Fruit fly (Drosophila melanogaster) whole organism, embryonic: ENCODE results near the gene CG10298.

Experiments used
- Atf-2 ChIP-seq: fragments of 200-800 bp; sonication (Bioruptor generic); optimal IDR thresholded peaks from 2 replicates; lab custom pipeline; 2016; ENCODE audit warnings: missing biosample characterization, missing genetic modification characterization
- Atf6 ChIP-seq: fragments of 200-800 bp; sonication (Bioruptor generic); IDR thresholded peaks from 2 replicates; pipeline ENCODE4 v1.3.6; 2022; ENCODE audit warnings: missing biosample characterization, missing genetic modification characterization
- CG10366 ChIP-seq: fragments of 200-800 bp; sonication (Bioruptor generic); IDR thresholded peaks from 2 replicates; pipeline ENCODE4 v1.3.6; 2022; ENCODE audit warnings: missing biosample characterization, missing genetic modification characterization
- CG10959 ChIP-seq: fragments of 200-800 bp; sonication (Bioruptor generic); IDR thresholded peaks from 2 replicates; pipeline ENCODE4 v1.3.6; 2022; ENCODE audit warnings: missing biosample characterization, missing genetic modification characterization
- CG11247 ChIP-seq: fragments of 200-800 bp; sonication (Bioruptor generic); IDR thresholded peaks from 2 replicates; pipeline ENCODE4 v1.3.6; 2022; ENCODE audit warnings: missing biosample characterization, missing genetic modification characterization
- CG11695 ChIP-seq: fragments of 200-800 bp; sonication (Bioruptor generic); IDR thresholded peaks from 3 replicates; pipeline ENCODE4 v1.3.6; 2022; ENCODE audit warnings: missing biosample characterization, missing genetic modification characterization
- CG12219 ChIP-seq: fragments of 200-800 bp; sonication (Bioruptor generic); optimal IDR thresholded peaks from 3 replicates; lab custom pipeline; 2018; ENCODE audit warnings: missing biosample characterization, mild to moderate bottlenecking, missing genetic modification characterization
- CG12744 ChIP-seq: fragments of 200-800 bp; sonication (Bioruptor generic); optimal IDR thresholded peaks from 2 replicates; lab custom pipeline; 2016; ENCODE audit warnings: missing biosample characterization, missing genetic modification characterization
- CG15479 ChIP-seq: fragments of 200-800 bp; sonication (Bioruptor generic); optimal IDR thresholded peaks from 3 replicates; lab custom pipeline; 2019; ENCODE audit warnings: missing biosample characterization, mild to moderate bottlenecking, missing genetic modification characterization, moderate library complexity
- CG15601 ChIP-seq: fragments of 200-800 bp; sonication (Bioruptor generic); optimal IDR thresholded peaks from 3 replicates; lab custom pipeline; 2019; ENCODE audit warnings: missing biosample characterization, mild to moderate bottlenecking, missing genetic modification characterization, moderate library complexity
- CG15696 ChIP-seq: fragments of 200-800 bp; sonication (Bioruptor generic); optimal IDR thresholded peaks from 2 replicates; lab custom pipeline; 2019; ENCODE audit warnings: missing biosample characterization, mild to moderate bottlenecking, missing genetic modification characterization, moderate library complexity
- CG1602 ChIP-seq: fragments of 200-800 bp; sonication (Bioruptor generic); optimal IDR thresholded peaks from 3 replicates; lab custom pipeline; 2016; ENCODE audit warnings: missing biosample characterization, missing genetic modification characterization
- CG17328 ChIP-seq: fragments of 200-800 bp; sonication (Bioruptor generic); IDR thresholded peaks from 2 replicates; pipeline ENCODE4 v1.3.6; 2022; ENCODE audit warnings: missing biosample characterization, missing genetic modification characterization
- CG17912 ChIP-seq: fragments of 200-800 bp; sonication (Bioruptor generic); optimal IDR thresholded peaks from 2 replicates; lab custom pipeline; 2018; ENCODE audit warnings: missing biosample characterization, mild to moderate bottlenecking, missing genetic modification characterization
- CG1832 ChIP-seq: fragments of 200-800 bp; sonication (Bioruptor generic); optimal IDR thresholded peaks from 2 replicates; lab custom pipeline; 2017; ENCODE audit warnings: missing biosample characterization, mild to moderate bottlenecking, missing genetic modification characterization, inconsistent platforms
- CG18619 ChIP-seq: fragments of 200-800 bp; sonication (Bioruptor generic); optimal IDR thresholded peaks from 3 replicates; lab custom pipeline; 2017; ENCODE audit warnings: missing biosample characterization, mild to moderate bottlenecking, missing genetic modification characterization
- CG30403 ChIP-seq: fragments of 200-800 bp; sonication (Bioruptor generic); optimal IDR thresholded peaks from 3 replicates; lab custom pipeline; 2016; ENCODE audit warnings: missing biosample characterization, missing genetic modification characterization
- CG4854 ChIP-seq: fragments of 200-800 bp; sonication (Bioruptor generic); optimal IDR thresholded peaks from 2 replicates; lab custom pipeline; 2016; ENCODE audit warnings: missing biosample characterization, missing genetic modification characterization, inconsistent platforms
- CG6654 ChIP-seq: fragments of 200-800 bp; sonication (Bioruptor generic); optimal IDR thresholded peaks from 2 replicates; lab custom pipeline; 2017; ENCODE audit warnings: missing biosample characterization, mild to moderate bottlenecking, missing genetic modification characterization
- D ChIP-seq, 2 experiments: fragments of 200-800 bp in 1 of 2; fragments of >200 bp in 1 of 2; sonication (Bioruptor generic) in 1 of 2; optimal IDR thresholded peaks; 2 replicates in 1 of 2; 3 replicates in 1 of 2; lab custom pipeline; 2017; ENCODE audit warnings: mild to moderate bottlenecking in 1 of 2, missing biosample characterization in 1 of 2, missing genetic modification characterization in 1 of 2, missing genetic modification reagents in 1 of 2
- Dref ChIP-seq: fragments of 200-800 bp; sonication (Bioruptor generic); IDR thresholded peaks from 2 replicates; pipeline ENCODE4 v1.3.6; 2022; ENCODE audit warnings: missing biosample characterization, missing genetic modification characterization
- Eip74EF ChIP-seq, 2 experiments: fragments of 200-800 bp in 1 of 2; fragments of >200 bp in 1 of 2; sonication (Bioruptor generic) in 1 of 2; optimal IDR thresholded peaks; 2 replicates each; lab custom pipeline; 2017 to 2019; ENCODE audit warnings: missing biosample characterization in 2 of 2, missing genetic modification characterization in 2 of 2, mild to moderate bottlenecking in 1 of 2, moderate library complexity in 1 of 2
- H15 ChIP-seq: fragments of 200-800 bp; sonication (Bioruptor generic); IDR thresholded peaks from 3 replicates; pipeline ENCODE4 v1.3.6; 2022; ENCODE audit warnings: missing biosample characterization, missing genetic modification characterization
- HLH4C ChIP-seq: fragments of 200-800 bp; sonication (Bioruptor generic); IDR thresholded peaks from 3 replicates; pipeline ENCODE4 v1.3.6; 2022; ENCODE audit warnings: missing biosample characterization, missing genetic modification characterization; ENCODE audit not compliant: partially characterized antibody
- Lim3 ChIP-seq: fragments of 200-800 bp; sonication (Bioruptor generic); IDR thresholded peaks from 2 replicates; pipeline ENCODE4 v1.3.6; 2022; ENCODE audit warnings: missing biosample characterization, missing genetic modification characterization
- Myb ChIP-seq: fragments of 200-800 bp; sonication (Bioruptor generic); optimal IDR thresholded peaks from 2 replicates; lab custom pipeline; 2016; ENCODE audit warnings: missing biosample characterization, missing genetic modification characterization
- Sry-β ChIP-seq: fragments of 200-800 bp; sonication (Bioruptor generic); optimal IDR thresholded peaks from 2 replicates; lab custom pipeline; 2018; ENCODE audit warnings: missing biosample characterization, mild to moderate bottlenecking, missing genetic modification characterization, moderate library complexity
- Sry-δ ChIP-seq: fragments of 200-800 bp; sonication (Bioruptor generic); optimal IDR thresholded peaks from 2 replicates; lab custom pipeline; 2016; ENCODE audit warnings: missing biosample characterization, missing genetic modification characterization
- Vsx1 ChIP-seq: fragments of 200-800 bp; sonication (Bioruptor generic); optimal IDR thresholded peaks from 2 replicates; lab custom pipeline; 2017; ENCODE audit warnings: missing biosample characterization, mild to moderate bottlenecking, missing genetic modification characterization, missing genetic modification reagents
- abd-A ChIP-seq: fragments of 200-800 bp; sonication (Bioruptor generic); optimal IDR thresholded peaks from 3 replicates; lab custom pipeline; 2019; ENCODE audit warnings: missing biosample characterization, mild to moderate bottlenecking, missing genetic modification characterization, moderate library complexity
- dan ChIP-seq: fragments of 200-800 bp; sonication (Bioruptor generic); IDR thresholded peaks from 2 replicates; pipeline ENCODE4 v1.3.6; 2022; ENCODE audit warnings: missing biosample characterization, missing genetic modification characterization
- danr ChIP-seq: fragments of 200-800 bp; sonication (Bioruptor generic); IDR thresholded peaks from 2 replicates; pipeline ENCODE4 v1.3.6; 2022; ENCODE audit warnings: missing biosample characterization, missing genetic modification characterization
- dm ChIP-seq: fragments of 200-800 bp; sonication (Bioruptor generic); optimal IDR thresholded peaks from 3 replicates; lab custom pipeline; 2016; ENCODE audit warnings: missing biosample characterization, missing genetic modification characterization
- fd64A ChIP-seq: fragments of 200-800 bp; sonication (Bioruptor generic); optimal IDR thresholded peaks from 3 replicates; lab custom pipeline; 2018; ENCODE audit warnings: missing biosample characterization, mild to moderate bottlenecking, missing genetic modification characterization
- fru ChIP-seq: fragments of >200 bp; optimal IDR thresholded peaks from 2 replicates; lab custom pipeline; 2017
- inv ChIP-seq: fragments of 200-800 bp; sonication (Bioruptor generic); IDR thresholded peaks from 2 replicates; pipeline ENCODE4 v1.3.6; 2022; ENCODE audit warnings: missing biosample characterization, missing genetic modification characterization; ENCODE audit not compliant: partially characterized antibody
- jigr1 ChIP-seq: fragments of 200-800 bp; sonication (Bioruptor generic); IDR thresholded peaks from 3 replicates; pipeline ENCODE4 v1.3.6; 2022; ENCODE audit warnings: missing biosample characterization, missing genetic modification characterization
- ken ChIP-seq: fragments of 200-800 bp; sonication (Bioruptor generic); IDR thresholded peaks from 3 replicates; pipeline ENCODE4 v1.3.6; 2022; ENCODE audit warnings: missing biosample characterization, missing genetic modification characterization
- knrl ChIP-seq: fragments of 200-800 bp; sonication (Bioruptor generic); IDR thresholded peaks from 3 replicates; pipeline ENCODE4 v1.3.6; 2022; ENCODE audit warnings: missing biosample characterization, missing genetic modification characterization; ENCODE audit not compliant: partially characterized antibody
- lilli ChIP-seq: fragments of 200-800 bp; sonication (Bioruptor generic); optimal IDR thresholded peaks from 3 replicates; lab custom pipeline; 2016; ENCODE audit warnings: missing biosample characterization, missing genetic modification characterization
- lola ChIP-seq, 3 experiments: fragments of >200 bp in 2 of 3; fragments of 200-800 bp in 1 of 3; sonication (Bioruptor generic) in 1 of 3; optimal IDR thresholded peaks; 2 replicates each; lab custom pipeline; 2017 to 2019; ENCODE audit warnings: missing biosample characterization in 3 of 3, missing genetic modification characterization in 3 of 3, mild to moderate bottlenecking in 1 of 3, moderate library complexity in 1 of 3
- mirr ChIP-seq: fragments of 200-800 bp; sonication (Bioruptor generic); optimal IDR thresholded peaks from 3 replicates; lab custom pipeline; 2018; ENCODE audit warnings: missing biosample characterization, mild to moderate bottlenecking, missing genetic modification characterization
- org-1 ChIP-seq: fragments of 200-800 bp; sonication (Bioruptor generic); optimal IDR thresholded peaks from 2 replicates; lab custom pipeline; 2017; ENCODE audit warnings: missing biosample characterization, missing genetic modification characterization
- otp ChIP-seq: fragments of 200-800 bp; sonication (Bioruptor generic); IDR thresholded peaks from 3 replicates; pipeline ENCODE4, ENCODE4 v1.3.6; 2022; ENCODE audit warnings: missing biosample characterization, missing genetic modification characterization
- pb ChIP-seq: fragments of 200-800 bp; sonication (Bioruptor generic); optimal IDR thresholded peaks from 3 replicates; lab custom pipeline; 2016; ENCODE audit warnings: missing biosample characterization, missing genetic modification characterization
- pfk ChIP-seq: fragments of 200-800 bp; sonication (Bioruptor generic); optimal IDR thresholded peaks from 2 replicates; lab custom pipeline; 2018; ENCODE audit warnings: missing biosample characterization, mild to moderate bottlenecking, missing genetic modification characterization, moderate library complexity
- rib ChIP-seq: fragments of 200-800 bp; sonication (Bioruptor generic); IDR thresholded peaks from 2 replicates; pipeline ENCODE4 v1.3.6; 2022; ENCODE audit warnings: missing biosample characterization, missing genetic modification characterization
- row ChIP-seq: fragments of 200-800 bp; sonication (Bioruptor generic); IDR thresholded peaks from 3 replicates; pipeline ENCODE4 v1.3.6; 2022; ENCODE audit warnings: missing biosample characterization, missing genetic modification characterization
- tll ChIP-seq, 2 experiments: fragments of 200-800 bp in 1 of 2; fragments of >200 bp in 1 of 2; sonication (Bioruptor generic) in 1 of 2; optimal IDR thresholded peaks; 2 replicates each; lab custom pipeline; 2017 to 2019; ENCODE audit warnings: missing biosample characterization in 2 of 2, missing genetic modification characterization in 2 of 2, mild to moderate bottlenecking in 1 of 2, moderate library complexity in 1 of 2
- tx ChIP-seq: fragments of 200-800 bp; sonication (Bioruptor generic); optimal IDR thresholded peaks from 2 replicates; lab custom pipeline; 2016; ENCODE audit warnings: missing biosample characterization, missing genetic modification characterization
- vfl ChIP-seq: fragments of 200-800 bp; sonication (Bioruptor generic); optimal IDR thresholded peaks from 2 replicates; lab custom pipeline; 2016; ENCODE audit warnings: missing biosample characterization, missing genetic modification characterization

The CG10298 gene

DNA sequence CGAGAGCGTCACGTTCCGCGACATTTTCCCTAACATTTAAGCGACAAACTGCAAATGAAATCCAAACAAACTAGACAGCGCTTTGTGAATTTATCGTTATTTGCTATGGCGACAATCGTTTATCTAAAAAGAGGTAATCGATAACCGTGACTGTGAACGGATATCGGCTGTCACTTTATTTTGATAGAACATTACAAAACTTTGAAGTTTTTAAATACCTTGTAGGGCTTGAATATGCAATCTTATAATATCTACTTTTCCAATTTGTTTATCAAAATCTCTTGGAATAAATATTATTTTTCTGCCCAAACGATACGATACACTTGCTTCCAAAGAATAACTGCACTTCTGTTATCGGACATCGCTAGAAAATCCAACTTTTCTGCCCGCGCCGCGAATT lies 37.3 kb downstream of the CG10298 start, which contains the start of the genes CG1024 and TfIIFalpha (continued):
- no peak for TF ChIP-seq pfk (GFP tag; lab: Kevin White, UChicago)
- no peak for TF ChIP-seq CG1602 (GFP tag; lab: Kevin White, UChicago)
- no peak for TF ChIP-seq CG18619 (GFP tag; lab: Kevin White, UChicago)
- TF ChIP-seq Sry-β, result peak; percentile 3
- no peak for TF ChIP-seq Atf-2 (GFP tag; lab: Kevin White, UChicago)
- no peak for TF ChIP-seq CG12219 (GFP tag; lab: Kevin White, UChicago)
- TF ChIP-seq CG11247, result no peak
- TF ChIP-seq dan (GFP tag; lab: Robert Waterston, UW), result no peak
- no peak for TF ChIP-seq Eip74EF (GFP tag; optimal IDR thresholded peaks at IDR 0.05; lab: Kevin White, UChicago)
- TF ChIP-seq CG15479 (GFP tag; lab: Kevin White, UChicago), result no peak
- TF ChIP-seq CG6654 (GFP tag; lab: Kevin White, UChicago), result no peak
- TF ChIP-seq Atf6 (GFP tag; lab: Robert Waterston, UW), result 0 out of 2 replicates have a peak, but pooled peaks have one; percentile 9
- peak; percentile 84 for TF ChIP-seq inv
- TF ChIP-seq D (optimal IDR thresholded peaks at IDR 0.05; lab: Kevin White, UChicago), result no peak
- TF ChIP-seq D (GFP tag; optimal IDR thresholded peaks at IDR 0.05; lab: Kevin White, UChicago), result no peak
- TF ChIP-seq Myb (GFP tag; lab: Kevin White, UChicago), result peak; percentile 39
- TF ChIP-seq rib (GFP tag; lab: Robert Waterston, UW), result no peak
- TF ChIP-seq CG1832, result no peak
- no peak for TF ChIP-seq tx
- no peak for TF ChIP-seq CG12744
- TF ChIP-seq abd-A, result no peak
- TF ChIP-seq lilli (GFP tag; lab: Kevin White, UChicago), result peak; percentile 20
- TF ChIP-seq fru (lab: Kevin White, UChicago), result no peak
- peak; percentile 31 for TF ChIP-seq dm (GFP tag; lab: Kevin White, UChicago)
- no peak for TF ChIP-seq fd64A
- TF ChIP-seq mirr (GFP tag; lab: Kevin White, UChicago), result no peak
- TF ChIP-seq CG4854 (GFP tag; lab: Kevin White, UChicago), result no peak
- TF ChIP-seq CG15601 (tag; lab: Kevin White, UChicago), result no peak
- TF ChIP-seq Dref (GFP tag; lab: Robert Waterston, UW), result peak; percentile 78
- TF ChIP-seq CG10959 (GFP tag; lab: Robert Waterston, UW), result no peak
- TF ChIP-seq CG10366 (GFP tag; lab: Robert Waterston, UW), result no peak
- TF ChIP-seq otp (GFP tag; lab: Robert Waterston, UW), result no peak
- no peak for TF ChIP-seq ken
- no peak for TF ChIP-seq CG17328 (GFP tag; lab: Robert Waterston, UW)
- no peak for TF ChIP-seq org-1 (GFP tag; lab: Kevin White, UChicago)
- TF ChIP-seq jigr1 (GFP tag; lab: Robert Waterston, UW), result no peak
- peak; percentile 72 for TF ChIP-seq row (GFP tag; lab: Robert Waterston, UW)
- no peak for TF ChIP-seq pb
- TF ChIP-seq danr (GFP tag; lab: Robert Waterston, UW), result no peak
- TF ChIP-seq H15 (GFP tag; lab: Robert Waterston, UW), result no peak
- TF ChIP-seq Vsx1 (GFP tag; lab: Kevin White, UChicago), result no peak
- TF ChIP-seq HLH4C (GFP tag; lab: Robert Waterston, UW), result peak; percentile 97
- no peak for TF ChIP-seq tll (GFP tag; optimal IDR thresholded peaks at IDR 0.05; lab: Kevin White, UChicago)
- peak; percentile 86 for TF ChIP-seq Sry-δ (GFP tag; lab: Kevin White, UChicago)
- TF ChIP-seq CG15696 (tag; lab: Kevin White, UChicago), result no peak
- TF ChIP-seq CG11695, result no peak
- no peak for TF ChIP-seq CG17912
- TF ChIP-seq Lim3, result no peak
- peak; percentile 81 for TF ChIP-seq knrl (GFP tag; lab: Robert Waterston, UW)
- no peak for TF ChIP-seq vfl
- TF ChIP-seq CG30403 (GFP tag; lab: Kevin White, UChicago), result peak; percentile 26
- TF ChIP-seq lola (GFP tag; optimal IDR thresholded peaks at IDR 0.05; lab: Kevin White, UChicago), result no peak
